Fruit fly (Drosophila melanogaster) whole organism, embryonic: ENCODE data around the gene dsx.

Experiments used
- Awh ChIP-seq: fragments of 200-800 bp; sonication (Bioruptor generic); IDR thresholded peaks from 2 replicates; pipeline ENCODE4, ENCODE4 v1.3.6; 2022; ENCODE audit warnings: missing biosample characterization, missing genetic modification characterization
- CG10366 ChIP-seq: fragments of 200-800 bp; sonication (Bioruptor generic); IDR thresholded peaks from 2 replicates; pipeline ENCODE4 v1.3.6; 2022; ENCODE audit warnings: missing biosample characterization, missing genetic modification characterization
- CG11723 ChIP-seq: fragments of 200-800 bp; sonication (Bioruptor generic); optimal IDR thresholded peaks from 2 replicates; lab custom pipeline; 2017; ENCODE audit warnings: missing biosample characterization, mild to moderate bottlenecking, missing genetic modification characterization
- CG12236 ChIP-seq: fragments of 200-800 bp; sonication (Bioruptor generic); optimal IDR thresholded peaks from 2 replicates; lab custom pipeline; 2016; ENCODE audit warnings: missing biosample characterization, missing genetic modification characterization
- CG12744 ChIP-seq: fragments of 200-800 bp; sonication (Bioruptor generic); optimal IDR thresholded peaks from 2 replicates; lab custom pipeline; 2016; ENCODE audit warnings: missing biosample characterization, missing genetic modification characterization
- CG12769 ChIP-seq: fragments of 200-800 bp; sonication (Bioruptor generic); optimal IDR thresholded peaks from 2 replicates; lab custom pipeline; 2019; ENCODE audit warnings: missing biosample characterization, mild to moderate bottlenecking, missing genetic modification characterization, moderate library complexity
- CG13424 ChIP-seq: fragments of 200-800 bp; sonication (Bioruptor generic); optimal IDR thresholded peaks from 2 replicates; lab custom pipeline; 2019; ENCODE audit warnings: missing biosample characterization, mild to moderate bottlenecking, missing genetic modification characterization, moderate library complexity
- CG13624 ChIP-seq: fragments of 200-800 bp; sonication (Bioruptor generic); optimal IDR thresholded peaks from 2 replicates; lab custom pipeline; 2016; ENCODE audit warnings: missing biosample characterization, missing genetic modification characterization
- CG1647 ChIP-seq: fragments of 200-800 bp; sonication (Bioruptor generic); optimal IDR thresholded peaks from 3 replicates; lab custom pipeline; 2016; ENCODE audit warnings: missing biosample characterization, missing genetic modification characterization
- CG16779 ChIP-seq: fragments of 200-800 bp; sonication (Bioruptor generic); IDR thresholded peaks from 2 replicates; pipeline ENCODE4 v1.3.6; 2022; ENCODE audit warnings: missing biosample characterization, missing genetic modification characterization
- CG17186 ChIP-seq: fragments of 200-800 bp; sonication (Bioruptor generic); optimal IDR thresholded peaks from 3 replicates; lab custom pipeline; 2017; ENCODE audit warnings: missing biosample characterization, missing genetic modification reagents, missing genetic modification characterization
- CG18011 ChIP-seq: fragments of 200-800 bp; sonication (Bioruptor generic); optimal IDR thresholded peaks from 2 replicates; lab custom pipeline; 2017; ENCODE audit warnings: missing biosample characterization, missing genetic modification characterization, mild to moderate bottlenecking, moderate library complexity, missing genotype
- CG30431 ChIP-seq: fragments of 200-800 bp; sonication (Bioruptor generic); optimal IDR thresholded peaks from 2 replicates; lab custom pipeline; 2017; ENCODE audit warnings: missing biosample characterization, missing genetic modification characterization
- CG3065 ChIP-seq: fragments of 200-800 bp; sonication (Bioruptor generic); optimal IDR thresholded peaks from 2 replicates; lab custom pipeline; 2016; ENCODE audit warnings: missing biosample characterization, missing genetic modification characterization
- CG32767 ChIP-seq: fragments of 200-800 bp; sonication (Bioruptor generic); IDR thresholded peaks from 2 replicates; pipeline ENCODE4 v1.3.6; 2022; ENCODE audit warnings: missing biosample characterization, missing genetic modification characterization
- CG33557 ChIP-seq: fragments of 200-800 bp; sonication (Bioruptor generic); optimal IDR thresholded peaks from 2 replicates; lab custom pipeline; 2019; ENCODE audit warnings: missing biosample characterization, mild to moderate bottlenecking, missing genetic modification characterization, moderate library complexity
- CG4617 ChIP-seq: fragments of 200-800 bp; sonication (Bioruptor generic); optimal IDR thresholded peaks from 3 replicates; lab custom pipeline; 2016; ENCODE audit warnings: missing biosample characterization, missing genetic modification characterization, borderline replicate concordance
- CG7357 ChIP-seq: fragments of 200-800 bp; sonication (Bioruptor generic); IDR thresholded peaks from 3 replicates; pipeline ENCODE4 v1.3.6; 2022; ENCODE audit warnings: missing biosample characterization, missing genetic modification characterization
- CG7839 ChIP-seq: fragments of 200-800 bp; sonication (Bioruptor generic); optimal IDR thresholded peaks from 3 replicates; lab custom pipeline; 2018; ENCODE audit warnings: missing biosample characterization, mild to moderate bottlenecking, missing genetic modification characterization, moderate library complexity
- CG7963 ChIP-seq: fragments of 200-800 bp; sonication (Bioruptor generic); IDR thresholded peaks from 3 replicates; pipeline ENCODE4 v1.3.6; 2022; ENCODE audit warnings: missing biosample characterization, missing genetic modification characterization; ENCODE audit not compliant: partially characterized antibody
- CG8388 ChIP-seq: fragments of 200-800 bp; sonication (Bioruptor generic); optimal IDR thresholded peaks from 2 replicates; lab custom pipeline; 2019; ENCODE audit warnings: missing biosample characterization, mild to moderate bottlenecking, missing genetic modification characterization, moderate library complexity
- CTCF ChIP-seq: fragments of 200-800 bp; sonication (Bioruptor generic); optimal IDR thresholded peaks from 2 replicates; lab custom pipeline; 2017; ENCODE audit warnings: missing biosample characterization, mild to moderate bottlenecking, missing genetic modification characterization, moderate library complexity
- CrebB ChIP-seq: fragments of 200-800 bp; sonication (Bioruptor generic); optimal IDR thresholded peaks from 3 replicates; lab custom pipeline; 2018; ENCODE audit warnings: missing biosample characterization, mild to moderate bottlenecking, missing genetic modification characterization
- Dek ChIP-seq: fragments of 200-800 bp; sonication (Bioruptor generic); optimal IDR thresholded peaks from 3 replicates; lab custom pipeline; 2019; ENCODE audit warnings: missing biosample characterization, mild to moderate bottlenecking, missing genetic modification characterization, moderate library complexity
- HmgD ChIP-seq: fragments of 200-800 bp; sonication (Bioruptor generic); optimal IDR thresholded peaks from 3 replicates; lab custom pipeline; 2016; ENCODE audit warnings: missing biosample characterization, missing genetic modification characterization
- Mes4 ChIP-seq: fragments of 200-800 bp; sonication (Bioruptor generic); optimal IDR thresholded peaks from 2 replicates; lab custom pipeline; 2016; ENCODE audit warnings: missing biosample characterization, missing genetic modification characterization
- NC2α ChIP-seq: fragments of 200-800 bp; sonication (Bioruptor generic); optimal IDR thresholded peaks from 2 replicates; lab custom pipeline; 2016; ENCODE audit warnings: missing biosample characterization, missing genetic modification characterization
- NFAT ChIP-seq: fragments of 200-800 bp; sonication (Bioruptor generic); IDR thresholded peaks from 2 replicates; pipeline ENCODE4 v1.3.6; 2022; ENCODE audit warnings: missing biosample characterization, missing genetic modification characterization
- Pdp1 ChIP-seq, 2 experiments: fragments of 200-800 bp; sonication (Bioruptor generic); optimal IDR thresholded peaks; 3 replicates each; lab custom pipeline; 2016; ENCODE audit warnings: missing biosample characterization in 2 of 2, missing genetic modification characterization in 2 of 2, mild to moderate bottlenecking in 1 of 2, moderate library complexity in 1 of 2
- Sry-β ChIP-seq: fragments of 200-800 bp; sonication (Bioruptor generic); optimal IDR thresholded peaks from 2 replicates; lab custom pipeline; 2018; ENCODE audit warnings: missing biosample characterization, mild to moderate bottlenecking, missing genetic modification characterization, moderate library complexity
- Ssrp ChIP-seq: fragments of 200-800 bp; sonication (Bioruptor generic); optimal IDR thresholded peaks from 2 replicates; lab custom pipeline; 2018; ENCODE audit warnings: missing biosample characterization, mild to moderate bottlenecking, missing genetic modification characterization, moderate library complexity
- Xrp1 ChIP-seq: fragments of 200-800 bp; sonication (Bioruptor generic); IDR thresholded peaks from 2 replicates; pipeline ENCODE4 v1.3.6; 2022; ENCODE audit warnings: missing biosample characterization, missing genetic modification characterization
- ash1 ChIP-seq: fragments of 200-800 bp; sonication (Bioruptor generic); optimal IDR thresholded peaks from 2 replicates; lab custom pipeline; 2018; ENCODE audit warnings: missing biosample characterization, mild to moderate bottlenecking, missing genetic modification characterization
- az2 ChIP-seq: fragments of 200-800 bp; sonication (Bioruptor generic); optimal IDR thresholded peaks from 3 replicates; lab custom pipeline; 2016; ENCODE audit warnings: missing biosample characterization, missing genetic modification characterization
- dati ChIP-seq: fragments of 200-800 bp; sonication (Bioruptor generic); IDR thresholded peaks from 2 replicates; pipeline ENCODE4 v1.3.6; 2022; ENCODE audit warnings: missing biosample characterization, missing genetic modification characterization
- dmrt11E ChIP-seq: fragments of 200-800 bp; sonication (Bioruptor generic); optimal IDR thresholded peaks from 3 replicates; lab custom pipeline; 2018; ENCODE audit warnings: missing biosample characterization, mild to moderate bottlenecking, missing genetic modification characterization, moderate library complexity
- eyg ChIP-seq: fragments of 200-800 bp; sonication (Bioruptor generic); optimal IDR thresholded peaks from 3 replicates; lab custom pipeline; 2016; ENCODE audit warnings: missing biosample characterization, missing genetic modification characterization
- fd3F ChIP-seq: fragments of 200-800 bp; sonication (Bioruptor generic); optimal IDR thresholded peaks from 2 replicates; lab custom pipeline; 2018; ENCODE audit warnings: missing biosample characterization, mild to moderate bottlenecking, missing genetic modification characterization, moderate library complexity
- gcm2 ChIP-seq: fragments of 200-800 bp; sonication (Bioruptor generic); optimal IDR thresholded peaks from 2 replicates; lab custom pipeline; 2016; ENCODE audit warnings: missing biosample characterization, missing genetic modification characterization
- kah ChIP-seq: fragments of 200-800 bp; sonication (Bioruptor generic); optimal IDR thresholded peaks from 2 replicates; lab custom pipeline; 2018; ENCODE audit warnings: missing biosample characterization, mild to moderate bottlenecking, missing genetic modification characterization
- luna ChIP-seq: fragments of 200-800 bp; sonication (Bioruptor generic); optimal IDR thresholded peaks from 2 replicates; lab custom pipeline; 2016; ENCODE audit warnings: missing biosample characterization, missing genetic modification characterization
- mam ChIP-seq: fragments of 200-800 bp; sonication (Bioruptor generic); optimal IDR thresholded peaks from 3 replicates; lab custom pipeline; 2016; ENCODE audit warnings: missing biosample characterization, missing genetic modification characterization
- onecut ChIP-seq: fragments of 200-800 bp; sonication (Bioruptor generic); IDR thresholded peaks from 2 replicates; pipeline ENCODE4 v1.3.6; 2022; ENCODE audit warnings: missing biosample characterization, missing genetic modification characterization
- pita ChIP-seq: fragments of 200-800 bp; sonication (Bioruptor generic); optimal IDR thresholded peaks from 2 replicates; lab custom pipeline; 2017; ENCODE audit warnings: missing biosample characterization, mild to moderate bottlenecking, missing genetic modification characterization
- prd ChIP-seq, 3 experiments: fragments of >200 bp in 2 of 3; fragments of 200-800 bp in 1 of 3; sonication (Bioruptor generic) in 1 of 3; optimal IDR thresholded peaks in 2 of 3; IDR thresholded peaks in 1 of 3; 2 replicates in 2 of 3; 3 replicates in 1 of 3; pipeline versions ENCODE4 v1.3.6 to Lab custom; 2017 to 2022; ENCODE audit warnings: missing biosample characterization in 1 of 3, missing genetic modification characterization in 1 of 3
- slbo ChIP-seq: fragments of 200-800 bp; sonication (Bioruptor generic); IDR thresholded peaks from 2 replicates; pipeline ENCODE4 v1.3.6; 2022; ENCODE audit warnings: missing biosample characterization, missing genetic modification characterization
- sob ChIP-seq: fragments of 200-800 bp; sonication (Bioruptor generic); IDR thresholded peaks from 2 replicates; pipeline ENCODE4 v1.3.6; 2022; ENCODE audit warnings: missing biosample characterization, missing genetic modification characterization
- stc ChIP-seq: fragments of 200-800 bp; sonication (Bioruptor generic); IDR thresholded peaks from 2 replicates; pipeline ENCODE4 v1.3.6; 2022; ENCODE audit warnings: missing biosample characterization, missing genetic modification characterization
- tio ChIP-seq: fragments of 200-800 bp; sonication (Bioruptor generic); optimal IDR thresholded peaks from 2 replicates; lab custom pipeline; 2017; ENCODE audit warnings: missing biosample characterization, missing genetic modification characterization, inconsistent platforms
- wor ChIP-seq: fragments of 200-800 bp; sonication (Bioruptor generic); IDR thresholded peaks from 2 replicates; pipeline ENCODE4 v1.3.6; 2022; ENCODE audit warnings: missing biosample characterization, missing genetic modification characterization

The dsx gene

DNA sequence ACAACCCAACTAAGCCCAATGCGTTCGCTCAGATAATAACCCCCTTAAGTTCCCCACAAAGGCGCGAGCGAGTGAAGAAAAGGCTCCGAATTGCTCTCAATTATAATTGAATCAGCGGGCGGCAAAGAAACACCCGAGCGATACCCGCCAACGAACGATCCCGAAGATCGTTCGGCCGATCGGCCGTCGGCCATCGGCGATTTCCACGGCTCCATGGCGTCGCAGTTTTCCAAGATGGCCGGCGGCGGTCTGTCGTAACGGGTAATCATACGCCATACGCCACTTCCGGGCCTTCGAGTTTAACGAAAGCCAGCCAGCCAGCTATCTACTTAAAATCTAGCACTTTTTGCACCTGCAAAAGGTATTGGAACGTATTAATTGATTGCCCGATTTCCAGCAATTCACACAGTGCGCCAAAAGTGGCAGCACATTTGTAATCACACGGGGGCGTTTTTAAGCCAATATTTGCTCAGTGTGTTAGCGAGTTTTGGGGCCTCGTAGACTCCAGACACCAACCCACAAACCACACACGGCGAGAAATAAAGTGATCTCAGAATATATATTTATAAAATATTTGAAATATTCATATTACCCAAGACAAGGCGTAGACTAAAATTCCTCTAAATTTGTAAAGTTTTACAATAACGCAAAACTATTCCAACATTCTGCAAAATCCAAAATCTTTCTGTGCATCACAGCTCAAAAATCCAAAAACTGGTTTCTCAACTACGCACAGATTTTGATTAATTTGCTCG is 74.8 kb downstream of the dsx start (continued):
- TF ChIP-seq dati (no peak), CG33557 (no peak), tio (GFP tag; lab: Kevin White, UChicago) (no peak), CG30431 (GFP tag; lab: Kevin White, UChicago) (no peak), ash1 (GFP tag; lab: Kevin White, UChicago) (no peak), luna (GFP tag; lab: Kevin White, UChicago) (no peak), CG12769 (tag; lab: Kevin White, UChicago) (peak; percentile 58), eyg (GFP tag; lab: Kevin White, UChicago) (no peak), onecut (GFP tag; lab: Robert Waterston, UW) (no peak), CG12236 (GFP tag; lab: Kevin White, UChicago) (no peak), slbo (GFP tag; lab: Robert Waterston, UW) (peak; percentile 79), sob (peak; percentile 69; the same call in 1 of the 2 replicates), kah (no peak), Mes4 (GFP tag; lab: Kevin White, UChicago) (no peak), CG3065 (GFP tag; lab: Kevin White, UChicago) (no peak), NC2α (GFP tag; lab: Kevin White, UChicago) (no peak), az2 (no peak), CG11723 (GFP tag; lab: Kevin White, UChicago) (no peak), pita (GFP tag; lab: Kevin White, UChicago) (no peak), CG16779 (GFP tag; lab: Robert Waterston, UW) (peak; percentile 48; the same call in 1 of the 2 replicates), Xrp1 (GFP tag; lab: Robert Waterston, UW) (no peak), stc (peak; percentile 44; the same call in 1 of the 2 replicates), mam (GFP tag; lab: Kevin White, UChicago) (peak; percentile 7), CG7839 (tag; lab: Kevin White, UChicago) (peak; percentile 43), CG4617 (no peak), NFAT (GFP tag; lab: Robert Waterston, UW) (peak; percentile 72), CG12744 (GFP tag; lab: Kevin White, UChicago) (no peak), CG7357 (0 out of 3 replicates have a peak, but pooled peaks have one; percentile 28), prd (optimal IDR thresholded peaks at IDR 0.05; lab: Kevin White, UChicago) (no peak), prd (GFP tag; IDR thresholded peaks at IDR 0.05; lab: Robert Waterston, UW) (peak; percentile 61), Awh (GFP tag; lab: Robert Waterston, UW) (0 out of 2 replicates have a peak, but pooled peaks have one; percentile 39), dmrt11E (no peak), Sry-β (GFP tag; lab: Kevin White, UChicago) (no peak), Ssrp (tag; lab: Kevin White, UChicago) (no peak), CG13624 (GFP tag; lab: Kevin White, UChicago) (no peak), CG8388 (GFP tag; lab: Kevin White, UChicago) (peak; percentile 4), gcm2 (GFP tag; lab: Kevin White, UChicago) (no peak), CrebB (tag; lab: Kevin White, UChicago) (no peak), CG32767 (0 out of 2 replicates have a peak, but pooled peaks have one; percentile 33), fd3F (GFP tag; lab: Kevin White, UChicago) (peak; percentile 24), HmgD (no peak), wor (GFP tag; lab: Robert Waterston, UW) (no peak), Pdp1 (GFP tag; optimal IDR thresholded peaks at IDR 0.05; lab: Kevin White, UChicago) (peak in 1 of 2 experiments; percentile 41), CG18011 (GFP tag; lab: Kevin White, UChicago) (no peak), CG7963 (GFP tag; lab: Robert Waterston, UW) (no peak), CG1647 (no peak), Dek (tag; lab: Kevin White, UChicago) (no peak), CG17186 (GFP tag; lab: Kevin White, UChicago) (no peak), CTCF (GFP tag; lab: Kevin White, UChicago) (no peak), CG10366 (peak; percentile 55), CG13424 (tag; lab: Kevin White, UChicago) (peak; percentile 1)
